Worm (Caenorhabditis elegans): ENCODE results near the gene Y50D4C.12.

DNA sequence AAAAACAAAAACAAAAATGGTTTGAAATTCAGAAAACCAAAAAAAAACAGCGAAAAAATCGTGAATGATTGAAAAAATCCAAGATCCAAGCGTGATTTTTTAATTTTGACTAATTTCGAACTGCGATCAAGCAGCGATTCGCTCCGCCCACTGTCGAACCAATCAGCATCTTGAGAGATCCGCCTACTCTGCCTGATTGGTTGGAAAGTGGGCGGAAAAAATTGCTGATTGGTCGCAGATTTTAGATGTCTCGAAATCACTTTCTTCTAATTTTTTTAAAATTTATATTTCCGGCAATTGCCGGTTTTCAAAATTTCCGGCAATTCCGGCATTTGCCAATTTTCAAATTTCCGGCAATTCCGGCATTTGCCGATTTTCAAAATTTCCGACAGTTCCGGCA is 32.8 kb downstream of the Y50D4C.12 start:
- TF ChIP-seq efl-1 (GFP tag; optimal IDR thresholded peaks at IDR 0.05) (no peak), attf-3 (GFP tag; conservative IDR thresholded peaks at IDR 0.05) (no peak), lin-35 (GFP tag; optimal IDR thresholded peaks at IDR 0.05) (no peak)
